Worm (Caenorhabditis elegans): Measurements from ENCODE around the gene glt-1.

DNA sequence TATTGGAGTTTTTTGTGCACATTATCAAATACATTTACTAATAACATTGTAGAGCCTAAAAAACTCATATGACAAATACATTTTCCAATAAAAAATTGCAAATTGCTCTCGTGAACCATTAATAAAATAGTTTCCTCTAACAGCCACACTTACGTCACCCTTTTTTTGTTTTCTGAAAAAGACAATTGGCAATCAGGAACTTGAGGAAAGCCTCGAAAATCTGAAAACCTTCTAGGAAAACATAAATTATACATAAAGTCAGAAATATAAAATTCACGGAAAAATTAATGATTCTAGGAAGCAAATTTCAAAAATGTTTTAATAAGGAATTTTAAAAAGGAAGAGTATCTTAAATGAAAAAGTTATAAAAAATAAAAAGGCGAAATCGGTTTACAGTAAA is 21.3 kb downstream of the glt-1 start:
- no peak for TF ChIP-seq unc-62 (GFP tag; optimal IDR thresholded peaks at IDR 0.05 in 1 of 2)
- no peak for TF ChIP-seq unc-62 (tag; optimal IDR thresholded peaks at IDR 0.05)
- TF ChIP-seq zag-1 (tag; optimal IDR thresholded peaks at IDR 0.05) = no peak
- no peak for TF ChIP-seq pha-4 (GFP tag; IDR thresholded peaks at IDR 0.05)
- no peak for TF ChIP-seq pha-4 (tag; optimal IDR thresholded peaks at IDR 0.05)
- TF ChIP-seq lin-13 (GFP tag; optimal IDR thresholded peaks at IDR 0.05) = no peak
- no peak for TF ChIP-seq ZK546.5 (tag; optimal IDR thresholded peaks at IDR 0.05)
- no peak for TF ChIP-seq ceh-32 (tag; optimal IDR thresholded peaks at IDR 0.05; ENCODE audit: poor library complexity)

Data from whole organism, L4 larva.